Worm (Caenorhabditis elegans) whole organism, late embryonic: ENCODE results near the gene kcnl-1.

Source experiments
- C08G9.2 ChIP-seq: sonication (generic microtip); optimal IDR thresholded peaks from 2 replicates; lab custom pipeline; 2016; ENCODE audit warnings: mild to moderate bottlenecking, missing genetic modification characterization, moderate library complexity, missing compliant biosample characterization
- Y22D7AL.16 ChIP-seq: sonication (generic microtip); optimal IDR thresholded peaks from 2 replicates; lab custom pipeline; 2016; ENCODE audit warnings: missing genetic modification characterization, missing compliant biosample characterization
- ceh-19 ChIP-seq: fragments of 200-800 bp; sonication (Bioruptor generic); optimal IDR thresholded peaks from 2 replicates; lab custom pipeline; 2018; ENCODE audit warnings: mild to moderate bottlenecking, missing genetic modification characterization, missing compliant biosample characterization
- ets-4 ChIP-seq: sonication (generic microtip); optimal IDR thresholded peaks from 2 replicates; lab custom pipeline; 2016; ENCODE audit warnings: missing genetic modification characterization, missing compliant biosample characterization
- hlh-6 ChIP-seq: sonication (generic microtip); optimal IDR thresholded peaks from 2 replicates; lab custom pipeline; 2016; ENCODE audit warnings: missing genotype, missing genetic modification characterization, missing compliant biosample characterization
- madf-2 ChIP-seq: sonication (generic microtip); optimal IDR thresholded peaks from 2 replicates; lab custom pipeline; 2017; ENCODE audit warnings: missing genetic modification characterization, missing compliant biosample characterization
- pros-1 ChIP-seq: fragments of 150-350 bp; optimal IDR thresholded peaks from 2 replicates; lab custom pipeline; 2014; ENCODE audit warnings: missing biosample characterization, missing genetic modification reagents, missing genetic modification characterization
- tbx-2 ChIP-seq: sonication (generic microtip); optimal IDR thresholded peaks from 2 replicates; lab custom pipeline; 2016; ENCODE audit warnings: missing genetic modification characterization, missing compliant biosample characterization

DNA sequence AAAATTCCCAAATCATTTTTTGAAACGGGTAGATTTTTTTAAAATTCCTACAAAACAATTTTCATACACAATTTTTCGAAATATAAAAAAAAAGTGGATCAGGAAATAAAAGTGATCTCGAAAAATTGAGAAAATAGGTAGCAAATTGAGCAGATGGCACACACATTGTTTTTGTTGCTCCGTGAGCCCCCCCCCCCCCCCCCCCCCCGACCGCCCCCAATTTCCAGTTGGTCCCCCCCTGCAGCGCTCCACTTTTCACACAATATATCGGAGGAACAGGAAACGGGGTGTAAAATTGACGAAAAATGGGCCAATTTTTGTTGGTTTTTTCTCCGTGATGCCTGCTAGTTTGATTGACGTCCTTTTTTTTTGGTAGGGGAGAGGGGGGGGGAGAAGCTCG is 24.3 kb upstream of the kcnl-1 start:
- TF ChIP-seq madf-2 (tag; lab: Kevin White, UChicago) (no peak), Y22D7AL.16 (tag; lab: Kevin White, UChicago) (no peak), ets-4 (tag; lab: Kevin White, UChicago) (no peak), pros-1 (tag; lab: Kevin White, UChicago) (no peak), hlh-6 (tag; lab: Kevin White, UChicago) (no peak), ceh-19 (GFP tag; lab: Kevin White, UChicago) (no peak), C08G9.2 (tag; lab: Kevin White, UChicago) (no peak), tbx-2 (no peak)
